Worm (Caenorhabditis elegans) whole organism, young adult: ENCODE data around the gene ZK470.4.

Source experiments
- B0261.1 ChIP-seq: sonication (generic microtip); optimal IDR thresholded peaks from 2 replicates; lab custom pipeline; 2016; ENCODE audit warnings: mild to moderate bottlenecking, missing genetic modification characterization, moderate library complexity, missing compliant biosample characterization
- C17E4.6 ChIP-seq: fragments of 200-800 bp; sonication (Bioruptor generic); IDR thresholded peaks from 2 replicates; pipeline ENCODE4 v1.3.6; 2022; ENCODE audit warnings: missing genetic modification reagents, missing genetic modification characterization, missing compliant biosample characterization
- F22D6.2 ChIP-seq: sonication (generic microtip); optimal IDR thresholded peaks from 2 replicates; lab custom pipeline; 2016; ENCODE audit warnings: mild to moderate bottlenecking, missing genetic modification characterization, missing compliant biosample characterization
- F39B2.1 ChIP-seq: fragments of 200-800 bp; sonication (Bioruptor generic); IDR thresholded peaks from 2 replicates; pipeline ENCODE4 v1.3.6; 2022; ENCODE audit warnings: missing genetic modification reagents, missing genetic modification characterization, missing compliant biosample characterization
- F49E8.2 ChIP-seq: sonication (generic microtip); optimal IDR thresholded peaks from 3 replicates; lab custom pipeline; 2017; ENCODE audit warnings: missing genetic modification characterization, mild to moderate bottlenecking, missing compliant biosample characterization, antibody characterized with exemption, moderate library complexity; ENCODE audit not compliant: insufficient read depth
- K12H6.12 ChIP-seq: fragments of 200-800 bp; sonication (Bioruptor generic); optimal IDR thresholded peaks from 2 replicates; lab custom pipeline; 2018; ENCODE audit warnings: mild to moderate bottlenecking, missing genetic modification characterization, missing compliant biosample characterization
- T26A5.8 ChIP-seq: sonication (generic microtip); optimal IDR thresholded peaks from 2 replicates; lab custom pipeline; 2016; ENCODE audit warnings: missing genetic modification characterization, missing compliant biosample characterization
- Y53F4B.3 ChIP-seq: fragments of 200-800 bp; sonication (Bioruptor generic); IDR thresholded peaks from 2 replicates; pipeline ENCODE4 v1.3.6; 2022; ENCODE audit warnings: missing genetic modification reagents, missing genetic modification characterization, missing compliant biosample characterization
- attf-5 ChIP-seq: fragments of 200-800 bp; sonication (Bioruptor generic); optimal IDR thresholded peaks from 2 replicates; lab custom pipeline; 2018; ENCODE audit warnings: mild to moderate bottlenecking, missing genetic modification characterization, missing compliant biosample characterization
- attf-6 ChIP-seq: fragments of 200-800 bp; sonication (Bioruptor generic); IDR thresholded peaks from 2 replicates; pipeline ENCODE4 v1.3.6; 2022; ENCODE audit warnings: missing genetic modification reagents, missing genetic modification characterization, missing compliant biosample characterization
- ccch-3 ChIP-seq: fragments of 200-800 bp; sonication (Bioruptor generic); optimal IDR thresholded peaks from 2 replicates; lab custom pipeline; 2018; ENCODE audit warnings: mild to moderate bottlenecking, missing genetic modification characterization, missing compliant biosample characterization
- cebp-1 ChIP-seq, 2 experiments: fragments of 200-800 bp in 1 of 2; sonication (Bioruptor generic) in 1 of 2; sonication (generic microtip) in 1 of 2; IDR thresholded peaks in 1 of 2; optimal IDR thresholded peaks in 1 of 2; 2 replicates each; pipeline versions ENCODE4 v1.3.6 to Lab custom; 2017 to 2022; ENCODE audit warnings: missing compliant biosample characterization in 2 of 2, missing genetic modification characterization in 2 of 2, mild to moderate bottlenecking in 1 of 2, missing genetic modification reagents in 1 of 2, moderate library complexity in 1 of 2
- ceh-58 ChIP-seq: fragments of 200-800 bp; sonication (Bioruptor generic); IDR thresholded peaks from 2 replicates; pipeline ENCODE4 v1.3.6; 2022; ENCODE audit warnings: missing genetic modification characterization, missing compliant biosample characterization
- egl-44 ChIP-seq: fragments of 200-800 bp; sonication (Bioruptor generic); IDR thresholded peaks from 2 replicates; pipeline ENCODE4 v1.3.6; 2022; ENCODE audit warnings: missing genetic modification reagents, missing genetic modification characterization, missing compliant biosample characterization
- hmg-20 ChIP-seq: fragments of 200-800 bp; sonication (Bioruptor generic); IDR thresholded peaks from 2 replicates; pipeline ENCODE4 v1.3.6; 2022; ENCODE audit warnings: missing genetic modification reagents, missing genetic modification characterization, missing compliant biosample characterization
- let-526 ChIP-seq: fragments of 200-800 bp; sonication (Bioruptor generic); IDR thresholded peaks from 2 replicates; pipeline ENCODE4 v1.3.6; 2022; ENCODE audit warnings: missing genetic modification reagents, missing genetic modification characterization, missing compliant biosample characterization
- lin-40 ChIP-seq: sonication (generic microtip); optimal IDR thresholded peaks from 2 replicates; lab custom pipeline; 2016; ENCODE audit warnings: missing genetic modification characterization, mild to moderate bottlenecking, missing compliant biosample characterization, missing genotype, missing genetic modification reagents
- lsy-27 ChIP-seq: sonication (generic microtip); optimal IDR thresholded peaks from 2 replicates; lab custom pipeline; 2017; ENCODE audit warnings: missing genetic modification characterization, mild to moderate bottlenecking, missing compliant biosample characterization, antibody characterized with exemption, missing genotype, borderline replicate concordance; ENCODE audit not compliant: insufficient read depth
- nhr-80 ChIP-seq: sonication (generic microtip); optimal IDR thresholded peaks from 2 replicates; lab custom pipeline; 2016; ENCODE audit warnings: missing genetic modification characterization, missing compliant biosample characterization
- pbrm-1 ChIP-seq: fragments of 200-800 bp; sonication (Bioruptor generic); IDR thresholded peaks from 2 replicates; pipeline ENCODE4 v1.3.6; 2022; ENCODE audit warnings: missing genetic modification reagents, missing genetic modification characterization, missing compliant biosample characterization
- repo-1 ChIP-seq: sonication (generic microtip); optimal IDR thresholded peaks from 2 replicates; lab custom pipeline; 2017; ENCODE audit warnings: mild to moderate bottlenecking, missing genetic modification characterization, missing compliant biosample characterization
- rpc-1 ChIP-seq, 2 experiments: fragments of 150-350 bp in 1 of 2; sonication (generic microtip) in 1 of 2; optimal IDR thresholded peaks; 2 replicates each; lab custom pipeline; 2014 to 2018; ENCODE audit warnings: missing biosample characterization in 1 of 2, missing genetic modification characterization in 1 of 2, missing genetic modification reagents in 1 of 2, missing genotype in 1 of 2
- sdz-38 ChIP-seq: sonication (generic microtip); optimal IDR thresholded peaks from 2 replicates; lab custom pipeline; 2016; ENCODE audit warnings: missing genotype, missing genetic modification characterization, missing compliant biosample characterization
- snpc-1.3 ChIP-seq: sonication (generic microtip); optimal IDR thresholded peaks from 2 replicates; lab custom pipeline; 2017; ENCODE audit warnings: missing genetic modification characterization, mild to moderate bottlenecking, missing compliant biosample characterization, antibody characterized with exemption, moderate library complexity, missing genotype, missing genetic modification reagents; ENCODE audit not compliant: insufficient read depth
- somi-1 ChIP-seq: fragments of 200-800 bp; sonication (Bioruptor generic); optimal IDR thresholded peaks from 2 replicates; lab custom pipeline; 2018; ENCODE audit warnings: mild to moderate bottlenecking, missing genetic modification characterization, missing compliant biosample characterization
- tbp1 ChIP-seq: fragments of 200-800 bp; sonication (Bioruptor generic); optimal IDR thresholded peaks from 2 replicates; lab custom pipeline; 2018; ENCODE audit warnings: mild to moderate bottlenecking, missing genetic modification characterization, missing compliant biosample characterization
- zim-3 ChIP-seq: sonication (generic microtip); optimal IDR thresholded peaks from 2 replicates; lab custom pipeline; 2017; ENCODE audit warnings: mild to moderate bottlenecking, missing genetic modification characterization, moderate library complexity, missing compliant biosample characterization
- ztf-22 ChIP-seq: fragments of 200-800 bp; sonication (Bioruptor generic); optimal IDR thresholded peaks from 2 replicates; lab custom pipeline; 2018; ENCODE audit warnings: mild to moderate bottlenecking, missing genetic modification characterization, moderate library complexity, missing compliant biosample characterization
- ztf-25 ChIP-seq: fragments of 200-800 bp; sonication (Bioruptor generic); IDR thresholded peaks from 2 replicates; pipeline ENCODE4 v1.3.6; 2022; ENCODE audit warnings: missing genetic modification reagents, missing genetic modification characterization, missing compliant biosample characterization

Gene ZK470.4

ce11 chrX:4142202-4142601, 2.6 kb upstream of the ZK470.4 start (continued):
- no peak for TF ChIP-seq ztf-25 (GFP tag; lab: Robert Waterston, UW)
- TF ChIP-seq attf-5 (GFP tag; lab: Kevin White, UChicago) = peak; percentile 71
- no peak for TF ChIP-seq F39B2.1
- no peak for TF ChIP-seq ceh-58 (GFP tag; lab: Robert Waterston, UW)
- TF ChIP-seq F22D6.2 (tag; lab: Kevin White, UChicago) = peak; percentile 18
- peak; percentile 65; the same call in 1 of the 2 replicates for TF ChIP-seq pbrm-1 (GFP tag; lab: Robert Waterston, UW)
- no peak for TF ChIP-seq F49E8.2 (tag; lab: Kevin White, UChicago)

ce11 chrX:4140755-4141417, 1.3 kb upstream of the ZK470.4 start:
- TF ChIP-seq zim-3 (tag; lab: Kevin White, UChicago) = peak; percentile 2
- TF ChIP-seq ztf-22 (GFP tag; lab: Kevin White, UChicago) = peak; percentile 37
- TF ChIP-seq egl-44 = 0 out of 2 replicates have a peak, but pooled peaks have one; percentile 7
- no peak for TF ChIP-seq let-526 (GFP tag; lab: Robert Waterston, UW)
- no peak for TF ChIP-seq repo-1 (tag; lab: Kevin White, UChicago)
- no peak for TF ChIP-seq C17E4.6 (GFP tag; lab: Robert Waterston, UW)
- TF ChIP-seq lin-40 (tag; lab: Kevin White, UChicago) = peak; percentile 11
- peak; percentile 23 for TF ChIP-seq somi-1 (GFP tag; lab: Kevin White, UChicago)
- no peak for TF ChIP-seq cebp-1 (GFP tag; IDR thresholded peaks at IDR 0.05; lab: Robert Waterston, UW)
- peak; percentile 6 for TF ChIP-seq cebp-1 (tag; optimal IDR thresholded peaks at IDR 0.05; lab: Kevin White, UChicago)
- TF ChIP-seq nhr-80 (tag; lab: Kevin White, UChicago) = peak; percentile 50
- no peak for TF ChIP-seq rpc-1 (optimal IDR thresholded peaks at IDR 0.05; lab: Kevin White, UChicago)
- TF ChIP-seq rpc-1 (tag; optimal IDR thresholded peaks at IDR 0.05; lab: Kevin White, UChicago) = no peak

ce11 chrX:4138413-4139193, 964 bp downstream of the ZK470.4 start:
- no peak for TF ChIP-seq T26A5.8
- no peak for TF ChIP-seq attf-6 (GFP tag; lab: Robert Waterston, UW)
- no peak for TF ChIP-seq hmg-20 (GFP tag; lab: Robert Waterston, UW)
- TF ChIP-seq B0261.1 = no peak
- TF ChIP-seq let-526 (GFP tag; lab: Robert Waterston, UW) = no peak
- no peak for TF ChIP-seq ccch-3
- TF ChIP-seq Y53F4B.3 (GFP tag; lab: Robert Waterston, UW) = no peak
- TF ChIP-seq snpc-1.3 = no peak
- no peak for TF ChIP-seq lsy-27 (tag; lab: Kevin White, UChicago)
- no peak for TF ChIP-seq cebp-1 (GFP tag; IDR thresholded peaks at IDR 0.05; lab: Robert Waterston, UW)
- TF ChIP-seq cebp-1 (tag; optimal IDR thresholded peaks at IDR 0.05; lab: Kevin White, UChicago) = no peak
- TF ChIP-seq tbp1 (GFP tag; lab: Kevin White, UChicago) = no peak
- no peak for TF ChIP-seq somi-1 (GFP tag; lab: Kevin White, UChicago)
- no peak for TF ChIP-seq sdz-38 (tag; lab: Kevin White, UChicago)
- TF ChIP-seq K12H6.12 (tag; lab: Kevin White, UChicago) = no peak
- TF ChIP-seq, all 124 proteins: peak for 0
